Worm (Caenorhabditis elegans): Measurements from ENCODE around the gene svop-1.

svop-1 gene

ce11 chrIII:8847722-8848121 lies 37.6 kb downstream of the svop-1 start:
- TF ChIP-seq sox-4 (tag; optimal IDR thresholded peaks at IDR 0.05) (no peak), unc-55 (GFP tag; optimal IDR thresholded peaks at IDR 0.05) (peak; percentile 6), ceh-19 (GFP tag; optimal IDR thresholded peaks at IDR 0.05) (no peak), nhr-232 (tag; optimal IDR thresholded peaks at IDR 0.05) (no peak), ceh-22 (tag; optimal IDR thresholded peaks at IDR 0.05) (no peak), nfya-1 (tag; optimal IDR thresholded peaks at IDR 0.05) (peak; percentile 14)

ce11 chrIII:8845114-8845513 lies 40.2 kb downstream of the svop-1 start, which contains the start of gene F44E2.6:
F44E2.6 (minus strand) TSS chrIII:8845214.
- no peak for TF ChIP-seq T23F11.4 (GFP tag; optimal IDR thresholded peaks at IDR 0.05)
- TF ChIP-seq ceh-45 (GFP tag; IDR thresholded peaks at IDR 0.05) = no peak
- TF ChIP-seq hlh-13 (GFP tag; optimal IDR thresholded peaks at IDR 0.05) = no peak
- TF ChIP-seq gmeb-2 (tag; optimal IDR thresholded peaks at IDR 0.05) = no peak
- TF ChIP-seq pha-4 (tag; optimal IDR thresholded peaks at IDR 0.05) = no peak
- no peak for TF ChIP-seq fax-1 (tag; optimal IDR thresholded peaks at IDR 0.05)

- TF ChIP-seq pros-1 (tag; optimal IDR thresholded peaks at IDR 0.05) (no peak), ets-4 (tag; optimal IDR thresholded peaks at IDR 0.05) (no peak), fkh-6 (tag; optimal IDR thresholded peaks at IDR 0.05) (no peak), unc-42 (tag; optimal IDR thresholded peaks at IDR 0.05) (no peak), dve-1 (tag; optimal IDR thresholded peaks at IDR 0.05) (no peak), unc-3 (GFP tag; conservative IDR thresholded peaks at IDR 0.05) (no peak), unc-3 (tag; optimal IDR thresholded peaks at IDR 0.05) (no peak), sdc-2 (tag; optimal IDR thresholded peaks at IDR 0.05) (no peak), tbx-2 (tag; optimal IDR thresholded peaks at IDR 0.05) (no peak), pag-3 (tag; optimal IDR thresholded peaks at IDR 0.05; ENCODE audit: borderline replicate concordance) (no peak), F13H6.1 (tag; optimal IDR thresholded peaks at IDR 0.05) (no peak), ceh-18 (tag; optimal IDR thresholded peaks at IDR 0.05) (no peak), lin-11 (tag; optimal IDR thresholded peaks at IDR 0.05) (no peak), unc-55 (GFP tag; optimal IDR thresholded peaks at IDR 0.05) (no peak), ceh-2 (tag; optimal IDR thresholded peaks at IDR 0.05) (no peak), rnt-1 (tag; optimal IDR thresholded peaks at IDR 0.05) (no peak)
Measured at ce11 chrIII:8844137-8844536, 41.2 kb downstream of the svop-1 start.

- TF ChIP-seq rnt-1 (tag; optimal IDR thresholded peaks at IDR 0.05) = peak; percentile 39
- no peak for TF ChIP-seq ceh-14 (tag; optimal IDR thresholded peaks at IDR 0.05)
Measured at ce11 chrIII:8839813-8840212, 45.5 kb downstream of the svop-1 start.

ce11 chrIII:8838075-8838474 lies 47.2 kb downstream of the svop-1 start, which contains the start of gene F44E2.4:
F44E2.4 (minus strand) TSS chrIII:8838424.
- no peak for TF ChIP-seq pat-9 (tag; optimal IDR thresholded peaks at IDR 0.05)
- peak; percentile 1 for TF ChIP-seq rnt-1 (tag; optimal IDR thresholded peaks at IDR 0.05)
